Worm (Caenorhabditis elegans): ENCODE data around the gene msp-51.

- TF ChIP-seq med-1 (GFP tag; optimal IDR thresholded peaks at IDR 0.05; ENCODE audit: insufficient read depth): no peak
- no peak for TF ChIP-seq ztf-23 (GFP tag; IDR thresholded peaks at IDR 0.05)
These were observed 13.7 kb downstream of the msp-51 start for ce11 chrIV:5281457-5281856.

Data from whole organism, midembryonic.